Fruit fly (Drosophila melanogaster) whole organism, wandering third instar larva: ENCODE measurements around the gene Atg4a.

Experiments used
- CG32264 ChIP-seq: fragments of 200-800 bp; sonication (Bioruptor generic); optimal IDR thresholded peaks from 2 replicates; lab custom pipeline; 2016; ENCODE audit warnings: missing biosample characterization, missing genetic modification characterization
- GATAd ChIP-seq: sonication (Bioruptor generic); optimal IDR thresholded peaks from 2 replicates; lab custom pipeline; 2016; ENCODE audit warnings: missing biosample characterization, missing genetic modification characterization
- HLH106 ChIP-seq: fragments of 200-800 bp; optimal IDR thresholded peaks from 3 replicates; lab custom pipeline; 2019; ENCODE audit warnings: missing biosample characterization, mild to moderate bottlenecking, missing genetic modification characterization, moderate library complexity
- Hr83 ChIP-seq: fragments of 200-300 bp; sonication (Bioruptor generic); optimal IDR thresholded peaks from 2 replicates; lab custom pipeline; 2016; ENCODE audit warnings: missing biosample characterization, mild to moderate bottlenecking, missing genetic modification characterization, moderate library complexity; ENCODE audit not compliant: poor library complexity, severe bottlenecking
- Sp1 ChIP-seq: fragments of 200-800 bp; sonication (Bioruptor generic); optimal IDR thresholded peaks from 3 replicates; lab custom pipeline; 2019; ENCODE audit warnings: missing biosample characterization, mild to moderate bottlenecking, missing genetic modification characterization, moderate library complexity
- dmrt93B ChIP-seq: fragments of 200-800 bp; sonication (Bioruptor generic); optimal IDR thresholded peaks from 2 replicates; lab custom pipeline; 2018; ENCODE audit warnings: missing biosample characterization, mild to moderate bottlenecking, missing genetic modification characterization
- jim ChIP-seq: fragments of 175-275, 200-325 bp; sonication (Bioruptor generic); optimal IDR thresholded peaks from 2 replicates; lab custom pipeline; 2016; ENCODE audit warnings: missing biosample characterization, mild to moderate bottlenecking, missing genetic modification characterization
- pan ChIP-seq: fragments of >200 bp; optimal IDR thresholded peaks from 2 replicates; lab custom pipeline; 2017
- psq ChIP-seq: fragments of 200-800 bp; sonication (Bioruptor generic); optimal IDR thresholded peaks from 3 replicates; lab custom pipeline; 2017; ENCODE audit warnings: missing biosample characterization, mild to moderate bottlenecking, missing genetic modification characterization, moderate library complexity
- rgr ChIP-seq: fragments of 200-800 bp; sonication (Bioruptor generic); optimal IDR thresholded peaks from 3 replicates; lab custom pipeline; 2016; ENCODE audit warnings: missing biosample characterization, mild to moderate bottlenecking, missing genetic modification characterization

dm6 chr2L:1056631-1057030 is 24.1 kb upstream of the Atg4a start:
- no peak for TF ChIP-seq CG32264 (GFP tag; lab: Kevin White, UChicago)
- no peak for TF ChIP-seq Hr83 (GFP tag; lab: Kevin White, UChicago)
- no peak for TF ChIP-seq psq (GFP tag; lab: Kevin White, UChicago)
- no peak for TF ChIP-seq dmrt93B (GFP tag; lab: Kevin White, UChicago)
- no peak for TF ChIP-seq jim (GFP tag; lab: Kevin White, UChicago)
- no peak for TF ChIP-seq Sp1 (GFP tag; lab: Kevin White, UChicago)
- no peak for TF ChIP-seq pan
- TF ChIP-seq HLH106 (tag; lab: Kevin White, UChicago): no peak
- no peak for TF ChIP-seq GATAd (GFP tag; lab: Kevin White, UChicago)
- no peak for TF ChIP-seq rgr (GFP tag; lab: Kevin White, UChicago)
